Worm (Caenorhabditis elegans): ENCODE data around the gene aly-3.
A peak's percentile ranks its signal among the peaks of the same experiment; 100 is the strongest.

The aly-3 gene

DNA sequence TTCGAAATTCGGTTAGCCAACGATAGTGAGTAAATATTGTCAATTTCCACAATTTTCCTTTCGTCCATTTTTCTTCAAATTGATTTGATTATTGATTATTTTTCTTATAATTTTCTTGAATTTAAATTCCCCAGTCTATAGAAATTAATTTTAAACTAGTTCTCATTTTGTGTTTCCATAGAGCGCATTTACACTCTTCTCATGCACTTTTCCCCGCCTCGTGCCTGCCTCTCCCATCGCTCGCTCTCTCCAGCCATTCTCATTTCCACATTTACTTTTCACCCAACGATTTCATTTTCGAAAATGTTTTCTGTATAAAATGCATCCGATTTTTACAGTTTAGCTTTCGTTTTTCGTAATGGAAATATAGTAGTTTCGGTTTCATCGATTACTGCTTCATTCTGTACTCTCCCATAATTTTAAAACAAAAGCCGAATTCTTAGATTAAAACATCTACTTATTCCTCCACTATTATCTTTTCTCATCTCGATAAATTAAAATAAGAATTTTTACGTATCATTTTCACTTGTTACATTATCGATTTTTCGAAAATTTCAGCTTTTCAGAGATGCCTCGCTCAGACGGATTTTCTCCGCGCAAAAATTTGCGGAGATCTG lies 44.1 kb upstream of the aly-3 start, which contains the start of gene lex-1 (continued):
- peak in 1 of 2 experiments; percentile 84 for TF ChIP-seq mdl-1 (tag; optimal IDR thresholded peaks at IDR 0.05)
- TF ChIP-seq ceh-62 (tag; optimal IDR thresholded peaks at IDR 0.05) = no peak
- peak; percentile 48 for TF ChIP-seq ama-1 (optimal IDR thresholded peaks at IDR 0.05)
- no peak for TF ChIP-seq nhr-10 (tag; optimal IDR thresholded peaks at IDR 0.05)
- TF ChIP-seq mxl-3 (GFP tag; optimal IDR thresholded peaks at IDR 0.05) = no peak
- TF ChIP-seq lsy-2 (tag; optimal IDR thresholded peaks at IDR 0.05) = peak in 1 of 2 experiments; percentile 64
- no peak for TF ChIP-seq F26F4.8 (GFP tag; conservative IDR thresholded peaks at IDR 0.05)
- no peak for TF ChIP-seq nhr-237 (tag; optimal IDR thresholded peaks at IDR 0.05)
- TF ChIP-seq egl-43 (GFP tag; IDR thresholded peaks at IDR 0.05) = no peak
- no peak for TF ChIP-seq zip-2 (tag; optimal IDR thresholded peaks at IDR 0.05)
- TF ChIP-seq madf-9 (GFP tag; conservative IDR thresholded peaks at IDR 0.05) = no peak
- no peak for TF ChIP-seq mes-2 (tag; optimal IDR thresholded peaks at IDR 0.05; ENCODE audit: poor library complexity, severe bottlenecking)
- TF ChIP-seq ceh-20 (GFP tag; IDR thresholded peaks at IDR 0.05) = no peak
- TF ChIP-seq lin-15B (tag; optimal IDR thresholded peaks at IDR 0.05) = no peak
- TF ChIP-seq lin-39 (tag; optimal IDR thresholded peaks at IDR 0.05) = no peak

DNA sequence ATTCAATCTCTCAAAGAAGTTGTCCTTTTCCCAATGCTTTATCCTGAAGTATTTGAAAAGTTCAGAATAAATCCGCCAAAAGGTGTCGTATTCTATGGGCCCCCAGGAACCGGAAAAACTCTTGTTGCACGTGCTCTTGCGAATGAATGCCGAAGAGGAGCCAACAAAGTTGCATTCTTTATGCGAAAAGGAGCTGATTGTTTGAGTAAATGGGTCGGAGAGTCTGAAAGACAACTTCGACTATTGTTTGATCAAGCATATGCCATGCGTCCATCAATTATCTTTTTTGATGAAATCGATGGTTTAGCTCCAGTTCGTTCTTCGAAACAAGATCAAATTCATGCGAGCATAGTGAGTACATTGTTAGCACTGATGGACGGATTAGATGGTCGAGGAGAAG lies 42.3 kb upstream of the aly-3 start:
- TF ChIP-seq cey-2 (tag; optimal IDR thresholded peaks at IDR 0.05; ENCODE audit: borderline replicate concordance, insufficient read depth) (no peak), unc-62 (GFP tag; optimal IDR thresholded peaks at IDR 0.05 in 1 of 2) (peak in 1 of 2 experiments; percentile 63), unc-62 (tag; optimal IDR thresholded peaks at IDR 0.05) (no peak), zip-2 (tag; optimal IDR thresholded peaks at IDR 0.05) (no peak)

DNA sequence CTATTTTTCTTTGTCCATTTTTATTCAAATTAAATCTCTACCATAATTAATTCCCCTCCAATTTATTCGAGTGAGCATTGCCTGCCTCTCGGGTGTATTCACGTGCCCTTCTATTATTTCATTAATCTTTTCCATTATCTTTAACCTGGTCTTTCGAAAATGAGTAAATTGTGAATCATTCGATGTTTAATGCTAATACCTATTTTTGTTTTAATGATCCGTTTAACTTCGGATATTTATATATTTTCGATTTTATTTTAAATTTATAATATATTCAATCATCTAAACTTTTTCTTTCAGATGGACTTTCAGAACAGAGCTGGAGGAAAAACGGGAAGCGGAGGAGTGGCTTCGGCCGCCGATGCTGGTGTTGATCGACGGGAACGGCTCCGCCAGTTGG lies 38.9 kb upstream of the aly-3 start, which contains the start of gene repo-1:
TSS of gene repo-1 (plus strand) at position 301 of the 400 bp plus-strand sequence.
- TF ChIP-seq nhr-42 (GFP tag; IDR thresholded peaks at IDR 0.05) = no peak
- TF ChIP-seq hlh-30 (tag; optimal IDR thresholded peaks at IDR 0.05; ENCODE audit: insufficient read depth) = no peak
- no peak for TF ChIP-seq daf-19 (GFP tag; conservative IDR thresholded peaks at IDR 0.05)
- TF ChIP-seq unc-39 (tag; optimal IDR thresholded peaks at IDR 0.05) = no peak
- TF ChIP-seq ceh-20 (GFP tag; IDR thresholded peaks at IDR 0.05) = no peak
- TF ChIP-seq fos-1 (tag; optimal IDR thresholded peaks at IDR 0.05) = no peak
- no peak for TF ChIP-seq dmd-6 (GFP tag; IDR thresholded peaks at IDR 0.05)
- TF ChIP-seq R02D3.7 (tag; optimal IDR thresholded peaks at IDR 0.05) = no peak
- TF ChIP-seq nhr-41 (GFP tag; IDR thresholded peaks at IDR 0.05) = no peak
- 0 out of 2 replicates have a peak, but pooled peaks have one; percentile 11 for TF ChIP-seq pha-4 (GFP tag; IDR thresholded peaks at IDR 0.05)
- TF ChIP-seq pha-4 (tag; optimal IDR thresholded peaks at IDR 0.05) = no peak
- TF ChIP-seq ceh-32 (tag; optimal IDR thresholded peaks at IDR 0.05; ENCODE audit: poor library complexity) = no peak
- no peak for TF ChIP-seq ceh-62 (tag; optimal IDR thresholded peaks at IDR 0.05)
- TF ChIP-seq rbr-2 (tag; optimal IDR thresholded peaks at IDR 0.05) = no peak
- peak; percentile 71 for TF ChIP-seq aha-1 (tag)
- TF ChIP-seq php-3 (GFP tag; IDR thresholded peaks at IDR 0.05) = no peak

DNA sequence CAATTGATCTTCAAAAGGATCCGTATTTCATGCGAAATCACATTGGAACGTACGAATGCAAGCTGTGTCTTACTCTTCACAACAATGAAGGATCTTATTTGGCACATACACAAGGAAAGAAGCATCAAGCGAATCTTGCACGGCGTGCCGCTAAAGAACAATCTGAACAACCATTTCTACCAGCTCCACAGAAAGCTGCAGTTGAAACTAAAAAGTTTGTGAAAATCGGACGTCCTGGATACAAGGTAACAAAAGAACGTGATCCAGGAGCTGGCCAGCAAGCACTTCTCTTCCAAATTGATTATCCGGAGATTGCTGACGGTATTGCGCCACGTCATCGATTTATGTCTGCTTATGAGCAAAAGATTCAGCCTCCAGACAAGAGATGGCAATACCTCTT lies 38.5 kb upstream of the aly-3 start:
- peak in 1 of 2 experiments; percentile 92 for TF ChIP-seq unc-62 (GFP tag; optimal IDR thresholded peaks at IDR 0.05 in 1 of 2)
- TF ChIP-seq unc-62 (tag; optimal IDR thresholded peaks at IDR 0.05) = no peak
- no peak for TF ChIP-seq lin-1 (GFP tag; IDR thresholded peaks at IDR 0.05)

DNA sequence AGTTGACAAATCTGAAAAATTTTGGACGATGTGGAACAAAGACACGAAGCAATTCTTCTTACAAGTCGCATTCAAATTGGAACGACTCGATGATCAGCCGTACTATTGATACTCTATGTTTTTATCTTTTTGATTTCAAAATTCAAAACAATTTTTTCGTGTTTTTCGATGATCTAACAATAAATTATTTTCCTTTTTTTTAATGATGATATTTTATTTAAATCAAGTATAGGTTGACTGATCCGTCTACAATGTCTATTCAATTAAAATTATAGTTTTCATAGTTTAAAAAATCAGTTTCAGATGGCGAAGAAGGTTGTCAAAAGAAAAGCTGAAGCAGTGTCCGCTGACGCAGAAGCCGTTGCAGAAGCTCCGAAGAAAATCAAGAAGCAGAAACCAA lies 38.0 kb upstream of the aly-3 start, which contains the start of gene rbm-34:
TSS of gene rbm-34 (plus strand) at position 301 of the 400 bp plus-strand sequence.
- TF ChIP-seq mes-2 (tag; optimal IDR thresholded peaks at IDR 0.05; ENCODE audit: poor library complexity, severe bottlenecking) (no peak), pha-4 (GFP tag; IDR thresholded peaks at IDR 0.05) (0 out of 2 replicates have a peak, but pooled peaks have one; percentile 41), pha-4 (tag; optimal IDR thresholded peaks at IDR 0.05) (no peak), T26A8.4 (GFP tag; IDR thresholded peaks at IDR 0.05) (no peak)
